Worm (Caenorhabditis elegans) whole organism, L4 larva: ENCODE data around the gene AC3.5.

ENCODE experiments used
- D1046.2 ChIP-seq: fragments of 200-800 bp; sonication (Bioruptor generic); IDR thresholded peaks from 2 replicates; pipeline ENCODE4 v1.3.6; 2022; ENCODE audit warnings: missing genetic modification characterization, missing compliant biosample characterization
- F10B5.3 ChIP-seq: sonication (generic microtip); optimal IDR thresholded peaks from 2 replicates; lab custom pipeline; 2016; ENCODE audit warnings: mild to moderate bottlenecking, missing genetic modification characterization, missing compliant biosample characterization
- F26F4.8 ChIP-seq: fragments of 200-800 bp; sonication (Bioruptor generic); conservative IDR thresholded peaks from 2 replicates; pipeline ENCODE4 v1.3.6; 2022; ENCODE audit warnings: missing genetic modification characterization, missing compliant biosample characterization
- R02D3.7 ChIP-seq: fragments of 150-350 bp; sonication (generic microtip); optimal IDR thresholded peaks from 3 replicates; lab custom pipeline; 2014; ENCODE audit warnings: missing biosample characterization, missing genetic modification characterization
- T20F7.1 ChIP-seq: fragments of 200-800 bp; sonication (Bioruptor generic); optimal IDR thresholded peaks from 2 replicates; lab custom pipeline; 2018; ENCODE audit warnings: mild to moderate bottlenecking, missing genetic modification characterization, missing compliant biosample characterization
- T26A8.4 ChIP-seq: fragments of 200-800 bp; sonication (Bioruptor generic); IDR thresholded peaks from 2 replicates; pipeline ENCODE4 v1.3.6; 2022; ENCODE audit warnings: missing genetic modification characterization, missing compliant biosample characterization
- aly-2 ChIP-seq: sonication (generic microtip); optimal IDR thresholded peaks from 2 replicates; lab custom pipeline; 2018; ENCODE audit warnings: missing biosample characterization, missing genetic modification characterization
- ama-1 ChIP-seq: fragments of 150-350 bp; optimal IDR thresholded peaks from 2 replicates; lab custom pipeline; 2014; ENCODE audit warnings: inconsistent platforms, mixed read lengths
- ceh-28 ChIP-seq: fragments of 150-350 bp; optimal IDR thresholded peaks from 2 replicates; lab custom pipeline; 2014; ENCODE audit warnings: missing biosample characterization, missing genetic modification reagents, missing genetic modification characterization
- ceh-32 ChIP-seq: sonication (generic microtip); optimal IDR thresholded peaks from 2 replicates; lab custom pipeline; 2016; ENCODE audit warnings: mild to moderate bottlenecking, missing genetic modification characterization, missing compliant biosample characterization; ENCODE audit not compliant: poor library complexity
- ceh-44 ChIP-seq: fragments of 200-800 bp; sonication (Bioruptor generic); IDR thresholded peaks from 2 replicates; pipeline ENCODE4 v1.3.6; 2022; ENCODE audit warnings: missing genetic modification reagents, missing genetic modification characterization, missing compliant biosample characterization
- ceh-62 ChIP-seq: sonication (generic microtip); optimal IDR thresholded peaks from 2 replicates; lab custom pipeline; 2017; ENCODE audit warnings: missing biosample characterization, missing genetic modification characterization
- ceh-82 ChIP-seq: sonication (generic microtip); optimal IDR thresholded peaks from 2 replicates; lab custom pipeline; 2017; ENCODE audit warnings: missing biosample characterization, missing genetic modification characterization
- ces-1 ChIP-seq: fragments of 150-350 bp; sonication (generic microtip); optimal IDR thresholded peaks from 4 replicates; lab custom pipeline; 2014; ENCODE audit warnings: missing biosample characterization, missing genetic modification reagents, missing genetic modification characterization
- cey-2 ChIP-seq: sonication (generic microtip); optimal IDR thresholded peaks from 3 replicates; lab custom pipeline; 2017; ENCODE audit warnings: missing genetic modification characterization, mild to moderate bottlenecking, missing compliant biosample characterization, antibody characterized with exemption, borderline replicate concordance; ENCODE audit not compliant: insufficient read depth
- ctbp-1 ChIP-seq: fragments of 200-800 bp; sonication (Bioruptor generic); IDR thresholded peaks from 2 replicates; pipeline ENCODE4 v1.3.6; 2022; ENCODE audit warnings: missing genetic modification reagents, missing genetic modification characterization, missing compliant biosample characterization
- daf-12 ChIP-seq: fragments of 150-350 bp; optimal IDR thresholded peaks from 2 replicates; lab custom pipeline; 2014; ENCODE audit warnings: missing biosample characterization, missing genetic modification reagents, missing genetic modification characterization
- daf-8 ChIP-seq: fragments of 200-800 bp; sonication (Bioruptor generic); IDR thresholded peaks from 2 replicates; pipeline ENCODE4 v1.3.6; 2022; ENCODE audit warnings: missing genetic modification characterization, missing compliant biosample characterization
- dmd-6 ChIP-seq: fragments of 200-800 bp; sonication (Bioruptor generic); IDR thresholded peaks from 2 replicates; pipeline ENCODE4 v1.3.6; 2022; ENCODE audit warnings: missing genetic modification reagents, missing genetic modification characterization, missing compliant biosample characterization
- dmd-9 ChIP-seq: fragments of 200-800 bp; sonication (Bioruptor generic); IDR thresholded peaks from 2 replicates; pipeline ENCODE4 v1.3.6; 2022; ENCODE audit warnings: missing genetic modification reagents, missing genetic modification characterization, missing compliant biosample characterization
- duxl-1 ChIP-seq: sonication (generic microtip); optimal IDR thresholded peaks from 2 replicates; lab custom pipeline; 2016; ENCODE audit warnings: mild to moderate bottlenecking, missing genetic modification characterization, moderate library complexity, missing compliant biosample characterization; ENCODE audit not compliant: poor library complexity
- egl-27 ChIP-seq: sonication (generic microtip); optimal IDR thresholded peaks from 3 replicates; lab custom pipeline; 2017; ENCODE audit warnings: missing biosample characterization, missing genetic modification reagents, missing genetic modification characterization
- egl-43 ChIP-seq: fragments of 200-800 bp; sonication (Bioruptor generic); IDR thresholded peaks from 2 replicates; pipeline ENCODE4 v1.3.6; 2022; ENCODE audit warnings: missing genetic modification reagents, missing genetic modification characterization, missing compliant biosample characterization
- fkh-10 ChIP-seq: fragments of 150-350 bp; optimal IDR thresholded peaks from 2 replicates; lab custom pipeline; 2014; ENCODE audit warnings: missing biosample characterization, missing genetic modification reagents, missing genetic modification characterization
- fos-1 ChIP-seq: fragments of 150-350 bp; optimal IDR thresholded peaks from 2 replicates; lab custom pipeline; 2014; ENCODE audit warnings: missing biosample characterization, missing genetic modification characterization
- gei-8 ChIP-seq: fragments of 200-800 bp; sonication (Bioruptor generic); optimal IDR thresholded peaks from 2 replicates; lab custom pipeline; 2018; ENCODE audit warnings: mild to moderate bottlenecking, missing genetic modification characterization, missing compliant biosample characterization
- hif-1 ChIP-seq, 2 experiments: sonication (generic microtip); optimal IDR thresholded peaks; 2 replicates each; lab custom pipeline; 2016 to 2017; ENCODE audit warnings: missing compliant biosample characterization in 2 of 2, missing genetic modification characterization in 2 of 2, missing genetic modification reagents in 2 of 2, missing genotype in 2 of 2, mild to moderate bottlenecking in 1 of 2
- hmg-1.1 ChIP-seq: fragments of 200-800 bp; sonication (Bioruptor generic); IDR thresholded peaks from 2 replicates; pipeline ENCODE4 v1.3.6; 2022; ENCODE audit warnings: missing genetic modification reagents, missing genetic modification characterization, missing compliant biosample characterization
- lin-1 ChIP-seq: fragments of 200-800 bp; sonication (Bioruptor generic); IDR thresholded peaks from 2 replicates; pipeline ENCODE4 v1.3.6; 2022; ENCODE audit warnings: missing genetic modification reagents, missing genetic modification characterization, missing compliant biosample characterization
- lin-38 ChIP-seq: fragments of 200-800 bp; sonication (Bioruptor generic); IDR thresholded peaks from 2 replicates; pipeline ENCODE4 v1.3.6; 2022; ENCODE audit warnings: missing genetic modification reagents, missing genetic modification characterization, missing compliant biosample characterization
- madf-9 ChIP-seq: fragments of 200-800 bp; sonication (Bioruptor generic); conservative IDR thresholded peaks from 2 replicates; pipeline ENCODE4 v1.3.6; 2022; ENCODE audit warnings: missing genetic modification reagents, missing genetic modification characterization, missing compliant biosample characterization
- mep-1 ChIP-seq: fragments of 150-350 bp; sonication (generic microtip); optimal IDR thresholded peaks from 3 replicates; lab custom pipeline; 2014; ENCODE audit warnings: missing biosample characterization, missing genetic modification characterization
- mes-2 ChIP-seq: sonication (generic microtip); optimal IDR thresholded peaks from 2 replicates; lab custom pipeline; 2016; ENCODE audit warnings: missing genotype, mild to moderate bottlenecking, missing genetic modification characterization, missing compliant biosample characterization; ENCODE audit not compliant: poor library complexity, severe bottlenecking
- mxl-2 ChIP-seq: fragments of 200-800 bp; sonication (Bioruptor generic); conservative IDR thresholded peaks from 2 replicates; pipeline ENCODE4 v1.3.6; 2022; ENCODE audit warnings: missing genetic modification reagents, missing genetic modification characterization, missing compliant biosample characterization
- nhr-102 ChIP-seq: sonication (generic microtip); optimal IDR thresholded peaks from 2 replicates; lab custom pipeline; 2016; ENCODE audit warnings: mild to moderate bottlenecking, missing genetic modification characterization, moderate library complexity, missing compliant biosample characterization
- nhr-11 ChIP-seq: fragments of 150-350 bp; optimal IDR thresholded peaks from 2 replicates; lab custom pipeline; 2014; ENCODE audit warnings: missing biosample characterization, missing genetic modification characterization
- nhr-111 ChIP-seq: fragments of 200-800 bp; sonication (Bioruptor generic); optimal IDR thresholded peaks from 2 replicates; lab custom pipeline; 2018; ENCODE audit warnings: mild to moderate bottlenecking, missing genetic modification characterization, missing compliant biosample characterization
- nhr-237 ChIP-seq: sonication (generic microtip); optimal IDR thresholded peaks from 2 replicates; lab custom pipeline; 2017; ENCODE audit warnings: missing biosample characterization, missing genetic modification characterization
- nhr-41 ChIP-seq: fragments of 200-800 bp; sonication (Bioruptor generic); IDR thresholded peaks from 2 replicates; pipeline ENCODE4 v1.3.6; 2022; ENCODE audit warnings: missing genetic modification reagents, missing genetic modification characterization, missing compliant biosample characterization
- nhr-48 ChIP-seq: sonication (generic microtip); optimal IDR thresholded peaks from 2 replicates; lab custom pipeline; 2016; ENCODE audit warnings: mild to moderate bottlenecking, missing genetic modification characterization, missing compliant biosample characterization
- nhr-76 ChIP-seq: fragments of 150-350 bp; optimal IDR thresholded peaks from 2 replicates; lab custom pipeline; 2014; ENCODE audit warnings: missing biosample characterization, missing genetic modification characterization
- nhr-77 ChIP-seq: fragments of 150-350 bp; optimal IDR thresholded peaks from 2 replicates; lab custom pipeline; 2014; ENCODE audit warnings: missing biosample characterization, missing genetic modification characterization
- pha-4 ChIP-seq, 2 experiments: fragments of 150-350 bp in 1 of 2; fragments of 200-800 bp in 1 of 2; sonication (Bioruptor generic) in 1 of 2; IDR thresholded peaks in 1 of 2; optimal IDR thresholded peaks in 1 of 2; 2 replicates each; pipeline versions ENCODE4 v1.3.6 to Lab custom; 2014 to 2022; ENCODE audit warnings: missing genetic modification characterization in 2 of 2, missing genetic modification reagents in 2 of 2, missing biosample characterization in 1 of 2, missing compliant biosample characterization in 1 of 2
- pqm-1 ChIP-seq: sonication (generic microtip); optimal IDR thresholded peaks from 2 replicates; lab custom pipeline; 2017; ENCODE audit warnings: missing biosample characterization, missing genetic modification characterization
- snpc-1.2 ChIP-seq: fragments of 200-800 bp; sonication (Bioruptor generic); IDR thresholded peaks from 2 replicates; pipeline ENCODE4 v1.3.6; 2022; ENCODE audit warnings: missing genetic modification reagents, missing genetic modification characterization, missing compliant biosample characterization
- unc-130 ChIP-seq: sonication (generic microtip); optimal IDR thresholded peaks from 2 replicates; lab custom pipeline; 2016; ENCODE audit warnings: missing genetic modification reagents, missing genetic modification characterization, missing compliant biosample characterization
- unc-39 ChIP-seq: sonication (generic microtip); optimal IDR thresholded peaks from 2 replicates; lab custom pipeline; 2017; ENCODE audit warnings: missing biosample characterization, missing genetic modification characterization
- unc-62 ChIP-seq, 3 experiments: fragments of 150-350 bp in 1 of 3; sonication (generic microtip); optimal IDR thresholded peaks in 2 of 3; peaks in 1 of 3; 1 replicate in 1 of 3; 2 replicates in 2 of 3; lab custom pipeline; 2014 to 2017; ENCODE audit warnings: missing biosample characterization in 3 of 3, missing genetic modification characterization in 3 of 3, missing genetic modification reagents in 3 of 3, missing genotype in 1 of 3
- vab-7 ChIP-seq: fragments of 200-800 bp; sonication (Bioruptor generic); IDR thresholded peaks from 2 replicates; pipeline ENCODE4 v1.3.6; 2022; ENCODE audit warnings: missing genetic modification reagents, missing genetic modification characterization, missing compliant biosample characterization
- zfp-3 ChIP-seq: fragments of 200-800 bp; sonication (Bioruptor generic); conservative IDR thresholded peaks from 2 replicates; pipeline ENCODE4 v1.3.6; 2022; ENCODE audit warnings: missing genetic modification reagents, missing genetic modification characterization, missing compliant biosample characterization
- zip-2 ChIP-seq: fragments of 150-350 bp; optimal IDR thresholded peaks from 2 replicates; lab custom pipeline; 2014; ENCODE audit warnings: missing biosample characterization, missing genetic modification characterization

The AC3.5 gene

ce11 chrV:10399290-10399689, 11.0 kb downstream of the AC3.5 start:
- TF ChIP-seq fos-1 (tag; lab: Kevin White, UChicago) (no peak), nhr-11 (no peak), ceh-28 (tag; lab: Kevin White, UChicago) (no peak), snpc-1.2 (no peak), hif-1 (tag; optimal IDR thresholded peaks at IDR 0.05; lab: Kevin White, UChicago) (no peak), F10B5.3 (tag; lab: Kevin White, UChicago) (no peak), nhr-77 (tag; lab: Kevin White, UChicago) (peak; percentile 89), ama-1 (lab: Kevin White, UChicago) (no peak), R02D3.7 (tag; lab: Kevin White, UChicago) (no peak), unc-130 (no peak), nhr-111 (GFP tag; lab: Kevin White, UChicago) (no peak), mep-1 (tag; lab: Kevin White, UChicago) (no peak), unc-39 (tag; lab: Kevin White, UChicago) (no peak), daf-12 (tag; lab: Kevin White, UChicago) (no peak), fkh-10 (no peak), nhr-237 (tag; lab: Kevin White, UChicago) (no peak), nhr-41 (GFP tag; lab: Robert Waterston, UW) (no peak), F26F4.8 (GFP tag; lab: Robert Waterston, UW) (no peak), cey-2 (no peak), ceh-62 (no peak), egl-27 (tag; lab: Kevin White, UChicago) (no peak), D1046.2 (no peak), nhr-102 (tag; lab: Kevin White, UChicago) (no peak), ceh-32 (tag; lab: Kevin White, UChicago) (no peak), T20F7.1 (no peak), lin-1 (GFP tag; lab: Robert Waterston, UW) (no peak), ces-1 (no peak), lin-38 (no peak), duxl-1 (tag; lab: Kevin White, UChicago) (no peak), madf-9 (GFP tag; lab: Robert Waterston, UW) (no peak), zfp-3 (GFP tag; lab: Robert Waterston, UW) (no peak), unc-62 (GFP tag; optimal IDR thresholded peaks at IDR 0.05 in 1 of 2; lab: Kevin White, UChicago) (no peak), unc-62 (tag; optimal IDR thresholded peaks at IDR 0.05; lab: Kevin White, UChicago) (no peak), dmd-9 (no peak), egl-43 (GFP tag; lab: Robert Waterston, UW) (no peak), hmg-1.1 (GFP tag; lab: Robert Waterston, UW) (no peak), nhr-48 (tag; lab: Kevin White, UChicago) (no peak), aly-2 (tag; lab: Kevin White, UChicago) (no peak), nhr-76 (tag; lab: Kevin White, UChicago) (no peak), daf-8 (GFP tag; lab: Robert Waterston, UW) (no peak), mxl-2 (GFP tag; lab: Robert Waterston, UW) (no peak), ceh-44 (GFP tag; lab: Robert Waterston, UW) (no peak), dmd-6 (peak; percentile 93), ceh-82 (no peak), pqm-1 (tag; lab: Kevin White, UChicago) (peak; percentile 90), zip-2 (tag; lab: Kevin White, UChicago) (no peak), pha-4 (GFP tag; IDR thresholded peaks at IDR 0.05; lab: Robert Waterston, UW) (0 out of 2 replicates have a peak, but pooled peaks have one; percentile 24), pha-4 (tag; optimal IDR thresholded peaks at IDR 0.05; lab: Kevin White, UChicago) (no peak), T26A8.4 (no peak), vab-7 (GFP tag; lab: Robert Waterston, UW) (no peak), mes-2 (tag; lab: Kevin White, UChicago) (no peak), gei-8 (no peak), ctbp-1 (GFP tag; lab: Robert Waterston, UW) (no peak)
